Fruit fly (Drosophila melanogaster) whole organism, embryonic: ENCODE data around the gene scat.
A peak's percentile ranks its signal among the peaks of the same experiment; 100 is the strongest.

ENCODE experiments used
- Ada2b ChIP-seq: fragments of 200-800 bp; sonication (Bioruptor generic); IDR thresholded peaks from 2 replicates; pipeline ENCODE4 v1.3.6; 2022; ENCODE audit warnings: missing biosample characterization, missing genetic modification characterization
- Asciz ChIP-seq: fragments of 200-800 bp; sonication (Bioruptor generic); optimal IDR thresholded peaks from 2 replicates; lab custom pipeline; 2017; ENCODE audit warnings: missing biosample characterization, mild to moderate bottlenecking, missing genetic modification characterization, missing genetic modification reagents
- Awh ChIP-seq: fragments of 200-800 bp; sonication (Bioruptor generic); IDR thresholded peaks from 2 replicates; pipeline ENCODE4, ENCODE4 v1.3.6; 2022; ENCODE audit warnings: missing biosample characterization, missing genetic modification characterization
- CG11695 ChIP-seq: fragments of 200-800 bp; sonication (Bioruptor generic); IDR thresholded peaks from 3 replicates; pipeline ENCODE4 v1.3.6; 2022; ENCODE audit warnings: missing biosample characterization, missing genetic modification characterization
- CG12299 ChIP-seq: fragments of 200-800 bp; sonication (Bioruptor generic); optimal IDR thresholded peaks from 2 replicates; lab custom pipeline; 2018; ENCODE audit warnings: missing biosample characterization, mild to moderate bottlenecking, missing genetic modification characterization
- CG1233 ChIP-seq: fragments of 200-800 bp; sonication (Bioruptor generic); optimal IDR thresholded peaks from 4 replicates; lab custom pipeline; 2018; ENCODE audit warnings: missing biosample characterization, mild to moderate bottlenecking, missing genetic modification characterization
- CG13287 ChIP-seq: fragments of 200-800 bp; sonication (Bioruptor generic); IDR thresholded peaks from 2 replicates; pipeline ENCODE4 v1.3.6; 2022; ENCODE audit warnings: missing biosample characterization, missing genetic modification characterization; ENCODE audit not compliant: partially characterized antibody
- CG14860 ChIP-seq: fragments of 200-800 bp; sonication (Bioruptor generic); IDR thresholded peaks from 3 replicates; pipeline ENCODE4 v1.3.6; 2022; ENCODE audit warnings: missing biosample characterization, missing genetic modification characterization; ENCODE audit not compliant: partially characterized antibody
- CG15269 ChIP-seq: fragments of 200-800 bp; sonication (Bioruptor generic); optimal IDR thresholded peaks from 2 replicates; lab custom pipeline; 2018; ENCODE audit warnings: missing biosample characterization, mild to moderate bottlenecking, missing genetic modification characterization, moderate library complexity
- CG1529 ChIP-seq: fragments of 200-800 bp; sonication (Bioruptor generic); optimal IDR thresholded peaks from 3 replicates; lab custom pipeline; 2018; ENCODE audit warnings: missing biosample characterization, missing genetic modification characterization
- CG1603 ChIP-seq: fragments of 200-800 bp; sonication (Bioruptor generic); optimal IDR thresholded peaks from 2 replicates; lab custom pipeline; 2019; ENCODE audit warnings: missing biosample characterization, mild to moderate bottlenecking, missing genetic modification characterization, moderate library complexity
- CG17361 ChIP-seq: fragments of 200-800 bp; sonication (Bioruptor generic); IDR thresholded peaks from 3 replicates; pipeline ENCODE4 v1.3.6; 2022; ENCODE audit warnings: missing biosample characterization, missing genetic modification characterization
- CG1792 ChIP-seq: fragments of 200-800 bp; sonication (Bioruptor generic); optimal IDR thresholded peaks from 2 replicates; lab custom pipeline; 2016; ENCODE audit warnings: missing biosample characterization, missing genetic modification characterization
- CG43689 ChIP-seq: fragments of 200-800 bp; sonication (Bioruptor generic); IDR thresholded peaks from 2 replicates; pipeline ENCODE4 v1.3.6; 2022; ENCODE audit warnings: missing biosample characterization, missing genetic modification characterization
- CG5953 ChIP-seq: fragments of 200-800 bp; sonication (Bioruptor generic); IDR thresholded peaks from 2 replicates; pipeline ENCODE4 v1.3.6; 2022; ENCODE audit warnings: missing biosample characterization, missing genetic modification characterization
- CG7271 ChIP-seq: fragments of 200-800 bp; sonication (Bioruptor generic); optimal IDR thresholded peaks from 2 replicates; lab custom pipeline; 2018; ENCODE audit warnings: missing biosample characterization, mild to moderate bottlenecking, missing genetic modification characterization, moderate library complexity
- CG7372 ChIP-seq: fragments of 200-800 bp; sonication (Bioruptor generic); IDR thresholded peaks from 2 replicates; pipeline ENCODE4 v1.3.6; 2022; ENCODE audit warnings: missing biosample characterization, missing genetic modification characterization
- CrebB ChIP-seq: fragments of 200-800 bp; sonication (Bioruptor generic); optimal IDR thresholded peaks from 3 replicates; lab custom pipeline; 2018; ENCODE audit warnings: missing biosample characterization, mild to moderate bottlenecking, missing genetic modification characterization
- D19A ChIP-seq: fragments of 200-800 bp; optimal IDR thresholded peaks from 3 replicates; lab custom pipeline; 2019; ENCODE audit warnings: missing biosample characterization, mild to moderate bottlenecking, missing genetic modification characterization, moderate library complexity
- Drgx ChIP-seq: fragments of 200-800 bp; sonication (Bioruptor generic); IDR thresholded peaks from 2 replicates; pipeline ENCODE4 v1.3.6; 2022; ENCODE audit warnings: missing biosample characterization, missing genetic modification characterization
- E2f2 ChIP-seq: fragments of 200-800 bp; sonication (Bioruptor generic); IDR thresholded peaks from 2 replicates; pipeline ENCODE4 v1.3.6; 2022; ENCODE audit warnings: missing biosample characterization, missing genetic modification characterization
- ERR ChIP-seq: fragments of 200-800 bp; sonication (Bioruptor generic); optimal IDR thresholded peaks from 2 replicates; lab custom pipeline; 2016; ENCODE audit warnings: missing biosample characterization, missing genetic modification characterization
- Eip74EF ChIP-seq, 2 experiments: fragments of 200-800 bp in 1 of 2; fragments of >200 bp in 1 of 2; sonication (Bioruptor generic) in 1 of 2; optimal IDR thresholded peaks; 2 replicates each; lab custom pipeline; 2017 to 2019; ENCODE audit warnings: missing biosample characterization in 2 of 2, missing genetic modification characterization in 2 of 2, mild to moderate bottlenecking in 1 of 2, moderate library complexity in 1 of 2
- HLH3B ChIP-seq: fragments of 200-800 bp; sonication (Bioruptor generic); IDR thresholded peaks from 2 replicates; pipeline ENCODE4 v1.3.6; 2022; ENCODE audit warnings: missing biosample characterization, missing genetic modification characterization
- Hmx ChIP-seq: fragments of 200-800 bp; sonication (Bioruptor generic); optimal IDR thresholded peaks from 2 replicates; lab custom pipeline; 2016; ENCODE audit warnings: missing biosample characterization, missing genetic modification characterization
- Lim3 ChIP-seq: fragments of 200-800 bp; sonication (Bioruptor generic); IDR thresholded peaks from 2 replicates; pipeline ENCODE4 v1.3.6; 2022; ENCODE audit warnings: missing biosample characterization, missing genetic modification characterization
- Med ChIP-seq: fragments of 200-800 bp; sonication (Bioruptor generic); peaks from one replicate; lab custom pipeline; 2016; ENCODE audit warnings: missing biosample characterization, missing genetic modification characterization, mild to moderate bottlenecking, inconsistent platforms, moderate library complexity
- Mes4 ChIP-seq: fragments of 200-800 bp; sonication (Bioruptor generic); optimal IDR thresholded peaks from 2 replicates; lab custom pipeline; 2016; ENCODE audit warnings: missing biosample characterization, missing genetic modification characterization
- Mrtf ChIP-seq: fragments of 200-800 bp; sonication (Bioruptor generic); IDR thresholded peaks from 3 replicates; pipeline ENCODE4 v1.3.6; 2022; ENCODE audit warnings: missing biosample characterization, missing genetic modification characterization
- Nf-YB ChIP-seq: fragments of 200-800 bp; sonication (Bioruptor generic); optimal IDR thresholded peaks from 3 replicates; lab custom pipeline; 2019; ENCODE audit warnings: missing biosample characterization, mild to moderate bottlenecking, missing genetic modification characterization, moderate library complexity
- Optix ChIP-seq: fragments of 200-800 bp; sonication (Bioruptor generic); IDR thresholded peaks from 3 replicates; pipeline ENCODE4 v1.3.6; 2022; ENCODE audit warnings: missing biosample characterization, missing genetic modification characterization
- Rfx ChIP-seq: fragments of 200-800 bp; sonication (Bioruptor generic); IDR thresholded peaks from 2 replicates; pipeline ENCODE4 v1.3.6; 2022; ENCODE audit warnings: missing biosample characterization, missing genetic modification characterization
- Sox102F ChIP-seq: fragments of 200-800 bp; sonication (Bioruptor generic); optimal IDR thresholded peaks from 2 replicates; lab custom pipeline; 2018; ENCODE audit warnings: missing biosample characterization, mild to moderate bottlenecking, missing genetic modification characterization, moderate library complexity
- YL-1 ChIP-seq: fragments of 200-800 bp; sonication (Bioruptor generic); optimal IDR thresholded peaks from 3 replicates; lab custom pipeline; 2017; ENCODE audit warnings: missing biosample characterization, mild to moderate bottlenecking, missing genetic modification characterization
- crol ChIP-seq: fragments of 200-800 bp; sonication (Bioruptor generic); IDR thresholded peaks from 2 replicates; pipeline ENCODE4 v1.3.6; 2022; ENCODE audit warnings: missing biosample characterization, missing genetic modification characterization
- dmrt99B ChIP-seq: fragments of 200-800 bp; sonication (Bioruptor generic); optimal IDR thresholded peaks from 2 replicates; lab custom pipeline; 2018; ENCODE audit warnings: missing biosample characterization, mild to moderate bottlenecking, missing genetic modification characterization, moderate library complexity
- esg ChIP-seq: fragments of 200-800 bp; sonication (Bioruptor generic); conservative IDR thresholded peaks from 2 replicates; pipeline ENCODE4 v1.3.6; 2022; ENCODE audit warnings: missing biosample characterization, missing genetic modification characterization
- ewg ChIP-seq: fragments of 200-800 bp; sonication (Bioruptor generic); optimal IDR thresholded peaks from 3 replicates; lab custom pipeline; 2017; ENCODE audit warnings: mild to moderate bottlenecking, missing biosample characterization, missing genetic modification reagents, missing genetic modification characterization
- fu2 ChIP-seq: fragments of 200-800 bp; sonication (Bioruptor generic); optimal IDR thresholded peaks from 2 replicates; lab custom pipeline; 2016; ENCODE audit warnings: missing biosample characterization, missing genetic modification characterization
- gcm ChIP-seq: fragments of 200-800 bp; sonication (Bioruptor generic); optimal IDR thresholded peaks from 2 replicates; lab custom pipeline; 2019; ENCODE audit warnings: missing biosample characterization, mild to moderate bottlenecking, missing genetic modification characterization, moderate library complexity
- hbn ChIP-seq: fragments of 200-800 bp; sonication (Bioruptor generic); IDR thresholded peaks from 2 replicates; pipeline ENCODE4 v1.3.6; 2022; ENCODE audit warnings: missing biosample characterization, missing genetic modification characterization; ENCODE audit not compliant: partially characterized antibody
- ind ChIP-seq: fragments of 200-800 bp; sonication (Bioruptor generic); optimal IDR thresholded peaks from 3 replicates; lab custom pipeline; 2016; ENCODE audit warnings: missing biosample characterization, missing genetic modification characterization
- jumu ChIP-seq: fragments of 200-800 bp; sonication (Bioruptor generic); optimal IDR thresholded peaks from 3 replicates; lab custom pipeline; 2016; ENCODE audit warnings: missing biosample characterization, missing genetic modification characterization
- ken ChIP-seq: fragments of 200-800 bp; sonication (Bioruptor generic); IDR thresholded peaks from 3 replicates; pipeline ENCODE4 v1.3.6; 2022; ENCODE audit warnings: missing biosample characterization, missing genetic modification characterization
- lmd ChIP-seq: fragments of 200-800 bp; sonication (Bioruptor generic); IDR thresholded peaks from 2 replicates; pipeline ENCODE4 v1.3.6; 2022; ENCODE audit warnings: missing biosample characterization, missing genetic modification characterization
- phol ChIP-seq: fragments of 200-800 bp; sonication (Bioruptor generic); optimal IDR thresholded peaks from 3 replicates; lab custom pipeline; 2018; ENCODE audit warnings: missing biosample characterization, mild to moderate bottlenecking, missing genetic modification characterization, moderate library complexity
- prd ChIP-seq, 3 experiments: fragments of >200 bp in 2 of 3; fragments of 200-800 bp in 1 of 3; sonication (Bioruptor generic) in 1 of 3; optimal IDR thresholded peaks in 2 of 3; IDR thresholded peaks in 1 of 3; 2 replicates in 2 of 3; 3 replicates in 1 of 3; pipeline versions ENCODE4 v1.3.6 to Lab custom; 2017 to 2022; ENCODE audit warnings: missing biosample characterization in 1 of 3, missing genetic modification characterization in 1 of 3
- pzg ChIP-seq: fragments of 200-800 bp; sonication (Bioruptor generic); optimal IDR thresholded peaks from 3 replicates; lab custom pipeline; 2018; ENCODE audit warnings: missing biosample characterization, mild to moderate bottlenecking, missing genetic modification characterization, moderate library complexity
- repo ChIP-seq: fragments of 200-800 bp; sonication (Bioruptor generic); optimal IDR thresholded peaks from 2 replicates; lab custom pipeline; 2016; ENCODE audit warnings: missing biosample characterization, missing genetic modification characterization
- slbo ChIP-seq: fragments of 200-800 bp; sonication (Bioruptor generic); IDR thresholded peaks from 2 replicates; pipeline ENCODE4 v1.3.6; 2022; ENCODE audit warnings: missing biosample characterization, missing genetic modification characterization

The scat gene

dm6 chr2L:9438227-9438626 lies 7.0 kb downstream of the scat start (continued):
- TF ChIP-seq Awh (GFP tag; lab: Robert Waterston, UW) (no peak), ewg (GFP tag; lab: Kevin White, UChicago) (no peak), Mrtf (GFP tag; lab: Robert Waterston, UW) (no peak), fu2 (GFP tag; lab: Kevin White, UChicago) (no peak), Nf-YB (GFP tag; lab: Kevin White, UChicago) (no peak), CG43689 (GFP tag; lab: Robert Waterston, UW) (peak; percentile 27; the same call in 1 of the 2 replicates), CG5953 (GFP tag; lab: Robert Waterston, UW) (no peak), CG15269 (tag; lab: Kevin White, UChicago) (peak; percentile 5), Asciz (GFP tag; lab: Kevin White, UChicago) (no peak), dmrt99B (tag; lab: Kevin White, UChicago) (peak; percentile 1), Rfx (peak; percentile 55), CG17361 (GFP tag; lab: Robert Waterston, UW) (no peak), CG12299 (tag; lab: Kevin White, UChicago) (no peak), ken (GFP tag; lab: Robert Waterston, UW) (no peak), ind (peak; percentile 0), jumu (GFP tag; lab: Kevin White, UChicago) (no peak), CG1233 (GFP tag; lab: Kevin White, UChicago) (no peak), repo (GFP tag; lab: Kevin White, UChicago) (no peak), hbn (GFP tag; lab: Robert Waterston, UW) (no peak), Optix (no peak), CG14860 (no peak), CG7372 (0 out of 2 replicates have a peak, but pooled peaks have one; percentile 20), Hmx (GFP tag; lab: Kevin White, UChicago) (no peak), D19A (tag; lab: Kevin White, UChicago) (peak; percentile 86), CG13287 (GFP tag; lab: Robert Waterston, UW) (no peak), CG1603 (tag; lab: Kevin White, UChicago) (peak; percentile 7), CG1792 (GFP tag; lab: Kevin White, UChicago) (no peak), Drgx (GFP tag; lab: Robert Waterston, UW) (0 out of 2 replicates have a peak, but pooled peaks have one; percentile 31), lmd (0 out of 2 replicates have a peak, but pooled peaks have one; percentile 30), Mes4 (no peak), E2f2 (GFP tag; lab: Robert Waterston, UW) (no peak), phol (tag; lab: Kevin White, UChicago) (peak; percentile 2), CG11695 (GFP tag; lab: Robert Waterston, UW) (0 out of 3 replicates have a peak, but pooled peaks have one; percentile 12), YL-1 (no peak), ERR (no peak), gcm (GFP tag; lab: Kevin White, UChicago) (no peak), slbo (GFP tag; lab: Robert Waterston, UW) (peak; percentile 51), pzg (GFP tag; lab: Kevin White, UChicago) (no peak), Sox102F (peak; percentile 7), CrebB (tag; lab: Kevin White, UChicago) (no peak), crol (no peak), CG7271 (tag; lab: Kevin White, UChicago) (no peak), esg (GFP tag; lab: Robert Waterston, UW) (no peak), HLH3B (GFP tag; lab: Robert Waterston, UW) (0 out of 2 replicates have a peak, but pooled peaks have one; percentile 19), Eip74EF (GFP tag; optimal IDR thresholded peaks at IDR 0.05; lab: Kevin White, UChicago) (no peak), Lim3 (GFP tag; lab: Robert Waterston, UW) (no peak), CG1529 (GFP tag; lab: Kevin White, UChicago) (no peak), prd (optimal IDR thresholded peaks at IDR 0.05; lab: Kevin White, UChicago) (no peak), prd (GFP tag; IDR thresholded peaks at IDR 0.05; lab: Robert Waterston, UW) (0 out of 3 replicates have a peak, but pooled peaks have one; percentile 24), Med (GFP tag; lab: Kevin White, UChicago) (peak; percentile 84), Ada2b (GFP tag; lab: Robert Waterston, UW) (peak; percentile 4; the same call in 1 of the 2 replicates)
